Worm (Caenorhabditis elegans) whole organism, L3 larva: ENCODE results near the gene F34D10.8.
A peak's percentile ranks its signal among the peaks of the same experiment; 100 is the strongest.

Experiments used
- R02D3.7 ChIP-seq: fragments of 150-350 bp; optimal IDR thresholded peaks from 2 replicates; lab custom pipeline; 2014; ENCODE audit warnings: missing biosample characterization, missing genetic modification characterization
- aly-2 ChIP-seq: fragments of 150-350 bp; optimal IDR thresholded peaks from 2 replicates; lab custom pipeline; 2014; ENCODE audit warnings: missing biosample characterization, missing genetic modification characterization
- ama-1 ChIP-seq: fragments of 150-350 bp; optimal IDR thresholded peaks from 2 replicates; lab custom pipeline; 2018
- ceh-82 ChIP-seq: fragments of 150-350 bp; optimal IDR thresholded peaks from 2 replicates; lab custom pipeline; 2014; ENCODE audit warnings: missing biosample characterization, missing genetic modification characterization
- ceh-9 ChIP-seq: sonication (generic microtip); optimal IDR thresholded peaks from 2 replicates; lab custom pipeline; 2018; ENCODE audit warnings: missing biosample characterization, missing genetic modification characterization
- daf-12 ChIP-seq: fragments of 150-350 bp; optimal IDR thresholded peaks from 2 replicates; lab custom pipeline; 2014; ENCODE audit warnings: missing biosample characterization, missing genetic modification reagents, missing genetic modification characterization
- elt-1 ChIP-seq: fragments of 150-350 bp; optimal IDR thresholded peaks from 2 replicates; lab custom pipeline; 2014; ENCODE audit warnings: missing biosample characterization, missing genetic modification characterization
- elt-3 ChIP-seq, 3 experiments: fragments of 150-350 bp in 1 of 3; sonication (generic microtip) in 2 of 3; optimal IDR thresholded peaks; 2 replicates in 2 of 3; 4 replicates in 1 of 3; lab custom pipeline; 2014 to 2017; ENCODE audit warnings: missing biosample characterization in 3 of 3, missing genetic modification characterization in 3 of 3
- eor-1 ChIP-seq, 2 experiments: fragments of 150-350 bp; optimal IDR thresholded peaks; 2 replicates each; lab custom pipeline; 2014 to 2018; ENCODE audit warnings: missing biosample characterization in 2 of 2, missing genetic modification characterization in 2 of 2
- fkh-10 ChIP-seq: sonication (generic microtip); optimal IDR thresholded peaks from 2 replicates; lab custom pipeline; 2017; ENCODE audit warnings: missing biosample characterization, missing genetic modification reagents, missing genetic modification characterization
- fos-1 ChIP-seq: fragments of 150-350 bp; optimal IDR thresholded peaks from 2 replicates; lab custom pipeline; 2014; ENCODE audit warnings: missing biosample characterization, missing genetic modification characterization
- hmg-11 ChIP-seq: sonication (generic microtip); optimal IDR thresholded peaks from 2 replicates; lab custom pipeline; 2016; ENCODE audit warnings: missing genetic modification characterization, missing compliant biosample characterization
- jun-1 ChIP-seq: fragments of 150-350 bp; optimal IDR thresholded peaks from 2 replicates; lab custom pipeline; 2014; ENCODE audit warnings: missing biosample characterization, missing genetic modification reagents, missing genetic modification characterization
- lin-15B ChIP-seq: fragments of 150-350 bp; optimal IDR thresholded peaks from 2 replicates; lab custom pipeline; 2014; ENCODE audit warnings: missing biosample characterization, missing genetic modification characterization
- lin-39 ChIP-seq: fragments of 150-350 bp; optimal IDR thresholded peaks from 2 replicates; lab custom pipeline; 2018; ENCODE audit warnings: missing biosample characterization, missing genetic modification reagents, missing genetic modification characterization
- mdl-1 ChIP-seq: fragments of 150-350 bp; optimal IDR thresholded peaks from 2 replicates; lab custom pipeline; 2014; ENCODE audit warnings: missing biosample characterization, missing genetic modification characterization
- mml-1 ChIP-seq: fragments of 150-350 bp; sonication (generic microtip); optimal IDR thresholded peaks from 3 replicates; lab custom pipeline; 2014; ENCODE audit warnings: missing biosample characterization, missing genetic modification characterization
- nfya-1 ChIP-seq: sonication (generic microtip); optimal IDR thresholded peaks from 2 replicates; lab custom pipeline; 2017; ENCODE audit warnings: missing genetic modification characterization, mild to moderate bottlenecking, missing compliant biosample characterization, antibody characterized with exemption, moderate library complexity; ENCODE audit not compliant: insufficient read depth
- nhr-23 ChIP-seq: fragments of 150-350 bp; optimal IDR thresholded peaks from 2 replicates; lab custom pipeline; 2014; ENCODE audit warnings: missing biosample characterization, missing genetic modification reagents, missing genetic modification characterization
- nhr-237 ChIP-seq: fragments of 150-350 bp; optimal IDR thresholded peaks from 2 replicates; lab custom pipeline; 2014; ENCODE audit warnings: missing biosample characterization, missing genetic modification characterization
- nhr-25 ChIP-seq: sonication (generic microtip); optimal IDR thresholded peaks from 2 replicates; lab custom pipeline; 2017; ENCODE audit warnings: missing biosample characterization, missing genetic modification characterization
- nhr-28 ChIP-seq: fragments of 150-350 bp; optimal IDR thresholded peaks from 2 replicates; lab custom pipeline; 2014; ENCODE audit warnings: missing biosample characterization, missing genetic modification characterization
- nhr-43 ChIP-seq: sonication (generic microtip); optimal IDR thresholded peaks from 2 replicates; lab custom pipeline; 2016; ENCODE audit warnings: mild to moderate bottlenecking, missing genetic modification characterization, missing compliant biosample characterization; ENCODE audit not compliant: poor library complexity, severe bottlenecking
- nhr-67 ChIP-seq: fragments of 150-350 bp; optimal IDR thresholded peaks from 2 replicates; lab custom pipeline; 2014; ENCODE audit warnings: missing biosample characterization, missing genetic modification characterization
- nhr-77 ChIP-seq: fragments of 150-350 bp; optimal IDR thresholded peaks from 2 replicates; lab custom pipeline; 2014; ENCODE audit warnings: missing biosample characterization, missing genetic modification characterization
- pha-4 ChIP-seq: fragments of 150-350 bp; optimal IDR thresholded peaks from 2 replicates; lab custom pipeline; 2014; ENCODE audit warnings: missing biosample characterization, missing genetic modification reagents, missing genetic modification characterization
- snpc-4 ChIP-seq: fragments of 150-350 bp; optimal IDR thresholded peaks from 2 replicates; lab custom pipeline; 2014; ENCODE audit warnings: missing biosample characterization, missing genetic modification characterization
- unc-39 ChIP-seq: sonication (generic microtip); optimal IDR thresholded peaks from 4 replicates; lab custom pipeline; 2017; ENCODE audit warnings: missing biosample characterization, missing genetic modification characterization
- zag-1 ChIP-seq: fragments of 150-350 bp; optimal IDR thresholded peaks from 2 replicates; lab custom pipeline; 2014; ENCODE audit warnings: missing biosample characterization, missing genetic modification characterization
- ztf-11 ChIP-seq: fragments of 150-350 bp; optimal IDR thresholded peaks from 2 replicates; lab custom pipeline; 2014; ENCODE audit warnings: missing biosample characterization, missing genetic modification characterization
- ztf-4 ChIP-seq: fragments of 150-350 bp; optimal IDR thresholded peaks from 2 replicates; lab custom pipeline; 2014; ENCODE audit warnings: missing biosample characterization, missing genetic modification characterization

F34D10.8 gene

DNA sequence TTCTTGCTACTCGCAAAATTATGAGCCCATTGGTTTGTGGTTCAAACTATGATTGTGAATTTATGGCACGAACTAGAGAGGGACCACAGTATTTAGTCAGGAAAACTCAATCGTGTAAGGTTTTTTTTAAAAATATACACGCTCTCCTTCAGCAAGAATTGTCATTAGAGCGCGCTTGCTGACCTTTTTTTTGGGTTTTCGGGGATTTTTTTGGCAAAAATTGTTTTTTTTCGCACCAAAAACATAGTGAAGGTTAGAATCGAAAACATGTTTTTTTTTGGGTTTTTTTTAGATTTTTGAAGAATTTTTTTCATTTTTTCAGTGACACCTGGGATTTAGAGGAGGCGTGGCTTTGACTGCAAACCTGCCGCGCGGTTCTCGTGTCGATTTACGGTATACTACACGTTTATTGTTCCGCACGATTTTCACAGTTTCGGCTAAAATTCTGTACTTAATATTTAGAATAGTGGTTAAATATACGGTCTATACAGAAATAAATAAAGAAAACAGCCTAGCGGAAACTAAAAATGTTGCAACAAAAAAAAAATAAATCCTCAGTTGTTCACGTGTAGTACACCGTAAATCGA is 14.4 kb upstream of the F34D10.8 start:
- TF ChIP-seq hmg-11 (tag; lab: Kevin White, UChicago) (peak; percentile 9), elt-1 (tag; lab: Kevin White, UChicago) (no peak), eor-1 (tag; optimal IDR thresholded peaks at IDR 0.05; lab: Kevin White, UChicago) (no peak), lin-39 (tag; lab: Kevin White, UChicago) (no peak), R02D3.7 (tag; lab: Kevin White, UChicago) (peak; percentile 62), nhr-77 (tag; lab: Kevin White, UChicago) (no peak)

DNA sequence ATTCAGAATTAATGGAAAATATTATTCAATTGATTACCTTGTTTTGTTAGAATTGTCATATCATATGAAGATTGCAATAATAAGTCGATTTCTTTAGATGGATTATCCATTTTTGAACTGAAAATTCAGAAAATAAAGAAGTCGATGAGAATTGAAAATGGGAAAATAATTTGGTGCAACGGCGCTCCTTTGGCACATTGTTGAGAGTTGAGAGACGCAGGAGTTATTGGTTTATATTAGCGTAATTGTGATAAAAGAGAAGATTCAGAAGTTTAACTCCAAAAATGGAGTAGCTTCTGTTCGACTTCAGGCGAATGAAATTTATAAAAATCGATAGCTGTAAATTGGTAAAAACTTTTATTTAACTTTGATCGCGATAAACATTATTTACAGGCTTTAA is 11.0 kb upstream of the F34D10.8 start, which contains the start of gene C14B1.8:
TSS of gene C14B1.8 (minus strand) at position 117 of the 400 bp plus-strand sequence.
- peak; percentile 51 for TF ChIP-seq lin-15B (tag; lab: Kevin White, UChicago)
- TF ChIP-seq nhr-25 (tag; lab: Kevin White, UChicago), result no peak

DNA sequence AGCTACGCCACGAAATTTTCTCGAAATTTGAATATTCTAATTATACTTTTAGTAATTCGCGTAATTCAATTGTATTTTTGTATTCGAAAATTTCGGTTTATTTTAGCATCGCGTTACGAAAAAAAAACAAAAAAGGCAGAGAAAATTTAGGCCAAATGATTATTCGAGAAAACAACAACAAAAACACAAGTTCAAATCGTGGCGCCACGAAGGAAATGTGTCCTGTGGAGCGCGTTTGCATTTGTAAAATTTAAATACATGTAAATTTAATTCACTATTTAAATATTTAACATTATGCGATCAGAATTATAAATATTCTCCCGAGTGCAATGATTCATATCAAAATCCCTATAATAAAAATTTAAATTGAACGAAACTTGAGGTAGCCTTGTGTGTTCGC is 6.8 kb upstream of the F34D10.8 start:
- TF ChIP-seq nhr-23 (tag; lab: Kevin White, UChicago), result no peak
- no peak for TF ChIP-seq mdl-1
- TF ChIP-seq nhr-237 (tag; lab: Kevin White, UChicago), result no peak

DNA sequence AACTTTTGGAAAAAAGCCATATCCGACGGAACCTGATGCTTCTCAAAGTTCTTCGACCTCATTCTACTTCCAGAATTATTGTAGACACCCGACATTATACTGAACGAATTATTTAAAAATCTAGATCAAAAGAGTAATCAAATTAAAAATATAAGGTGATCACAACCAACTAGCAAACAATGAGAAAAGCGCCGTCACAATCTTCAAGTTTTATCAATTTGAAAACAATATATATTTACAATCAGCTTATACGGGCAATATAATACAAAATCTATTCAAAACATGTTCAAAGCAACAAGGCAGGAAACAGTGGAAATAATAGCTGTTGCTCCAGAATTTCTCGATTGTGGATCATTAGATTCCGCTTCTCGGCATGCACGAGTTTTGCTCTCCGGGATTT is 5.7 kb upstream of the F34D10.8 start, which contains the start of gene C14B1.12:
TSS of gene C14B1.12 (minus strand) at position 101 of the 400 bp plus-strand sequence.
- no peak for TF ChIP-seq fos-1
- TF ChIP-seq lin-15B (tag; lab: Kevin White, UChicago), result no peak
- no peak for TF ChIP-seq aly-2 (tag; lab: Kevin White, UChicago)
- no peak for TF ChIP-seq nfya-1
- TF ChIP-seq snpc-4 (tag; lab: Kevin White, UChicago), result no peak
- TF ChIP-seq ama-1, result no peak
- no peak for TF ChIP-seq nhr-77 (tag; lab: Kevin White, UChicago)
- TF ChIP-seq ztf-4, result no peak
- no peak for TF ChIP-seq elt-3 (tag; optimal IDR thresholded peaks at IDR 0.05; lab: Kevin White, UChicago)
- no peak for TF ChIP-seq nhr-28
- no peak for TF ChIP-seq zag-1 (tag; lab: Kevin White, UChicago)
- TF ChIP-seq unc-39 (tag; lab: Kevin White, UChicago), result no peak
- TF ChIP-seq daf-12 (tag; lab: Kevin White, UChicago), result no peak
- no peak for TF ChIP-seq ztf-11 (tag; lab: Kevin White, UChicago)
- TF ChIP-seq, all 47 proteins: peak for 0

DNA sequence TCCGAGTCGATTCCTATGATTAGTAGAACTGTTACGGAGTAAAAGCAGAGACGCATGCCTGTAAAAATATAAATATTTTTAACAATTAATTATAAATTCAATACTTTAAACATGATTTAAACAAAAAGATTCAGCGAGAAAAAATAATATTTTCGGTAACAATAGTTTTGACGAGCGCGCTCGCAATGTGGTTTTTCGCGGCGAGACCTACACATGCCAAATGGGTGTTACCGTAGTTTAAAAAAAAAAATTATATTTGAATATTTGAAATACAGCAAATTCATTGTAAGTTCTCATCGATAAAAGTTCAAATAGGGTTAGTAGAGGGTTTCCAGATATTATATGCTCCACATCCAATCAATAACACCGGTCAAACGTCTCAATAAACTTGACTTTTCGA is 4.1 kb upstream of the F34D10.8 start, which contains the start of gene gldi-5:
TSS of gene gldi-5 (minus strand) at position 58 of the 400 bp plus-strand sequence.
- TF ChIP-seq R02D3.7 (tag; lab: Kevin White, UChicago) (no peak), nfya-1 (no peak), ztf-4 (no peak), ztf-11 (tag; lab: Kevin White, UChicago) (no peak), nhr-23 (tag; lab: Kevin White, UChicago) (no peak), nhr-237 (tag; lab: Kevin White, UChicago) (no peak), ama-1 (no peak)

DNA sequence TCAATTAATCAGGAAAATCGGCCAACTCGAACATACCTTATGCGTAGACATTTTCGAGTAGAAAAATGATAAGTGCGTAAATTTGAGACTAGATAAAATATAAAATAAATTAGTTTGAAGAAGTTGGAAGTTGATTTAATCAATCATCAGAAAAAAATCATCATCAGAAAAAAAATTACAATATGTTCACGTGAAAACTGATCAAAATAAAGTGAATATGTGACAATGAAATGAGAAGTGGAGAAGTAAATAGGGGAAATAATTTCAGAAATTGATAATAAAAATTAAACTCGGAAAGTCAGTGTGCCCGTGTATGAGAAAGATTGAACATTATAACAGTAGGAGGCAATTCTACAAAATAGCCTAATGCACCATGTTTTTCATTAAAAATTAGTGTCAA is 1.1 kb upstream of the F34D10.8 start, which contains the start of gene F34D10.9:
TSS of gene F34D10.9 (minus strand) at position 101 of the 400 bp plus-strand sequence.
- no peak for TF ChIP-seq fkh-10 (GFP tag; lab: Kevin White, UChicago)
- TF ChIP-seq pha-4 (tag; lab: Kevin White, UChicago), result no peak
- no peak for TF ChIP-seq nhr-67
- no peak for TF ChIP-seq nhr-43 (tag; lab: Kevin White, UChicago)
- TF ChIP-seq ceh-9, result no peak
- no peak for TF ChIP-seq R02D3.7 (tag; lab: Kevin White, UChicago)
- TF ChIP-seq elt-1 (tag; lab: Kevin White, UChicago), result no peak
- no peak for TF ChIP-seq jun-1
- no peak for TF ChIP-seq daf-12 (tag; lab: Kevin White, UChicago)
- no peak for TF ChIP-seq mml-1 (tag; lab: Kevin White, UChicago)
- no peak for TF ChIP-seq nhr-28
- TF ChIP-seq mdl-1, result no peak
- TF ChIP-seq ceh-82 (tag; lab: Kevin White, UChicago), result no peak
- no peak for TF ChIP-seq nhr-23 (tag; lab: Kevin White, UChicago)
- no peak for TF ChIP-seq nhr-77 (tag; lab: Kevin White, UChicago)
